Worm (Caenorhabditis elegans): ENCODE measurements around the gene dars-1.
A peak's percentile ranks its signal among the peaks of the same experiment; 100 is the strongest.

dars-1 gene

ce11 chrIII:9500267-9500666 lies 9.3 kb upstream of the dars-1 start, which contains the start of gene sod-4 (continued):
- TF ChIP-seq attf-5 (GFP tag; optimal IDR thresholded peaks at IDR 0.05) (peak; percentile 12), atf-7 (tag; optimal IDR thresholded peaks at IDR 0.05) (no peak), madf-10 (tag; optimal IDR thresholded peaks at IDR 0.05) (no peak), nhr-120 (GFP tag; IDR thresholded peaks at IDR 0.05) (no peak), hrde-1 (tag; optimal IDR thresholded peaks at IDR 0.05; ENCODE audit: borderline replicate concordance) (no peak)

- TF ChIP-seq nfya-1 (tag; optimal IDR thresholded peaks at IDR 0.05; ENCODE audit: borderline replicate concordance, insufficient read depth) (no peak), ceh-91 (GFP tag; IDR thresholded peaks at IDR 0.05) (no peak), egl-18 (GFP tag; IDR thresholded peaks at IDR 0.05) (no peak), ztf-18 (tag; optimal IDR thresholded peaks at IDR 0.05) (no peak), ztf-3 (GFP tag; optimal IDR thresholded peaks at IDR 0.05) (no peak)
These were observed 6.4 kb upstream of the dars-1 start for ce11 chrIII:9497412-9497811.

ce11 chrIII:9496083-9496482 lies 5.1 kb upstream of the dars-1 start:
- TF ChIP-seq attf-6 (GFP tag; IDR thresholded peaks at IDR 0.05) (no peak), athp-1 (tag; optimal IDR thresholded peaks at IDR 0.05) (no peak), nhr-80 (tag; optimal IDR thresholded peaks at IDR 0.05) (no peak), hlh-26 (GFP tag; conservative IDR thresholded peaks at IDR 0.05) (no peak), F57C9.4 (tag; optimal IDR thresholded peaks at IDR 0.05) (no peak), xnd-1 (tag; optimal IDR thresholded peaks at IDR 0.05) (no peak), efl-1 (GFP tag; optimal IDR thresholded peaks at IDR 0.05) (no peak), aptf-3 (GFP tag; IDR thresholded peaks at IDR 0.05) (no peak), ztf-26 (tag; optimal IDR thresholded peaks at IDR 0.05) (no peak), sea-2 (GFP tag; IDR thresholded peaks at IDR 0.05) (no peak)

- no peak for TF ChIP-seq F33H1.4 (GFP tag; IDR thresholded peaks at IDR 0.05)
- no peak for TF ChIP-seq die-1 (tag; optimal IDR thresholded peaks at IDR 0.05)
- no peak for TF ChIP-seq ZK185.1 (tag; optimal IDR thresholded peaks at IDR 0.05; ENCODE audit: poor library complexity, severe bottlenecking)
- no peak for TF ChIP-seq hrde-1 (tag; optimal IDR thresholded peaks at IDR 0.05; ENCODE audit: borderline replicate concordance)
- TF ChIP-seq rpc-1 (optimal IDR thresholded peaks at IDR 0.05) = no peak
- no peak for TF ChIP-seq rpc-1 (tag; optimal IDR thresholded peaks at IDR 0.05)
- TF ChIP-seq madf-8 (GFP tag; conservative IDR thresholded peaks at IDR 0.05) = no peak
- TF ChIP-seq bed-2 (GFP tag; IDR thresholded peaks at IDR 0.05) = no peak
- TF ChIP-seq fkh-3 (tag; optimal IDR thresholded peaks at IDR 0.05) = no peak
- TF ChIP-seq sea-2 (GFP tag; IDR thresholded peaks at IDR 0.05) = no peak
- TF ChIP-seq lir-1 (GFP tag; conservative IDR thresholded peaks at IDR 0.05) = no peak
- TF ChIP-seq cebp-2 (GFP tag; IDR thresholded peaks at IDR 0.05) = no peak
- no peak for TF ChIP-seq F10E7.11 (tag; optimal IDR thresholded peaks at IDR 0.05)
- no peak for TF ChIP-seq zim-3 (tag; optimal IDR thresholded peaks at IDR 0.05)
- TF ChIP-seq nhr-179 (tag; optimal IDR thresholded peaks at IDR 0.05) = no peak
- no peak for TF ChIP-seq T07F8.4 (tag; optimal IDR thresholded peaks at IDR 0.05)
- no peak for TF ChIP-seq egrh-3 (GFP tag; IDR thresholded peaks at IDR 0.05)
- TF ChIP-seq lin-40 (tag; optimal IDR thresholded peaks at IDR 0.05) = no peak
- no peak for TF ChIP-seq dox-1 (GFP tag; IDR thresholded peaks at IDR 0.05)
- TF ChIP-seq ccch-3 (GFP tag; optimal IDR thresholded peaks at IDR 0.05) = no peak
- no peak for TF ChIP-seq T26A5.8 (tag; optimal IDR thresholded peaks at IDR 0.05)
These were observed 3.2 kb upstream of the dars-1 start for ce11 chrIII:9494209-9494608.

All from whole organism, young adult.